Worm (Caenorhabditis elegans) whole organism, L4 larva: ENCODE data around the gene fipr-14.

ENCODE experiments used
- D1046.2 ChIP-seq: fragments of 200-800 bp; sonication (Bioruptor generic); IDR thresholded peaks from 2 replicates; pipeline ENCODE4 v1.3.6; 2022; ENCODE audit warnings: missing genetic modification characterization, missing compliant biosample characterization
- F10B5.3 ChIP-seq: sonication (generic microtip); optimal IDR thresholded peaks from 2 replicates; lab custom pipeline; 2016; ENCODE audit warnings: mild to moderate bottlenecking, missing genetic modification characterization, missing compliant biosample characterization
- F26F4.8 ChIP-seq: fragments of 200-800 bp; sonication (Bioruptor generic); conservative IDR thresholded peaks from 2 replicates; pipeline ENCODE4 v1.3.6; 2022; ENCODE audit warnings: missing genetic modification characterization, missing compliant biosample characterization
- F49E8.2 ChIP-seq: sonication (generic microtip); optimal IDR thresholded peaks from 2 replicates; lab custom pipeline; 2016; ENCODE audit warnings: missing compliant biosample characterization, mild to moderate bottlenecking, missing genetic modification characterization, borderline replicate concordance
- R02D3.7 ChIP-seq: fragments of 150-350 bp; sonication (generic microtip); optimal IDR thresholded peaks from 3 replicates; lab custom pipeline; 2014; ENCODE audit warnings: missing biosample characterization, missing genetic modification characterization
- T20F7.1 ChIP-seq: fragments of 200-800 bp; sonication (Bioruptor generic); optimal IDR thresholded peaks from 2 replicates; lab custom pipeline; 2018; ENCODE audit warnings: mild to moderate bottlenecking, missing genetic modification characterization, missing compliant biosample characterization
- Y5F2A.4 ChIP-seq: fragments of 200-800 bp; sonication (Bioruptor generic); optimal IDR thresholded peaks from 2 replicates; lab custom pipeline; 2018; ENCODE audit warnings: mild to moderate bottlenecking, missing genetic modification characterization, missing compliant biosample characterization
- ZK546.5 ChIP-seq, 2 experiments: sonication (generic microtip); optimal IDR thresholded peaks; 2 replicates each; lab custom pipeline; 2017; ENCODE audit warnings: missing biosample characterization in 2 of 2, missing genetic modification characterization in 2 of 2
- arid-1 ChIP-seq: fragments of 200-800 bp; sonication (Bioruptor generic); conservative IDR thresholded peaks from 2 replicates; pipeline ENCODE4 v1.3.6; 2022; ENCODE audit warnings: missing genetic modification reagents, missing genetic modification characterization, missing compliant biosample characterization
- attf-4 ChIP-seq: sonication (generic microtip); optimal IDR thresholded peaks from 3 replicates; lab custom pipeline; 2017; ENCODE audit warnings: missing biosample characterization, missing genetic modification characterization
- ces-1 ChIP-seq: fragments of 150-350 bp; sonication (generic microtip); optimal IDR thresholded peaks from 4 replicates; lab custom pipeline; 2014; ENCODE audit warnings: missing biosample characterization, missing genetic modification reagents, missing genetic modification characterization
- daf-12 ChIP-seq: fragments of 150-350 bp; optimal IDR thresholded peaks from 2 replicates; lab custom pipeline; 2014; ENCODE audit warnings: missing biosample characterization, missing genetic modification reagents, missing genetic modification characterization
- daf-16 ChIP-seq, 3 experiments: sonication (generic microtip); optimal IDR thresholded peaks; 2 replicates each; lab custom pipeline; 2016 to 2017; ENCODE audit warnings: missing genetic modification characterization in 3 of 3, missing genetic modification reagents in 3 of 3, mild to moderate bottlenecking in 2 of 3, missing compliant biosample characterization in 2 of 3, missing biosample characterization in 1 of 3, moderate library complexity in 1 of 3
- dmd-6 ChIP-seq: fragments of 200-800 bp; sonication (Bioruptor generic); IDR thresholded peaks from 2 replicates; pipeline ENCODE4 v1.3.6; 2022; ENCODE audit warnings: missing genetic modification reagents, missing genetic modification characterization, missing compliant biosample characterization
- dve-1 ChIP-seq: sonication (generic microtip); optimal IDR thresholded peaks from 2 replicates; lab custom pipeline; 2017; ENCODE audit warnings: antibody characterized with exemption, mild to moderate bottlenecking, missing genetic modification characterization, missing compliant biosample characterization; ENCODE audit not compliant: insufficient read depth
- egl-43 ChIP-seq: fragments of 200-800 bp; sonication (Bioruptor generic); IDR thresholded peaks from 2 replicates; pipeline ENCODE4 v1.3.6; 2022; ENCODE audit warnings: missing genetic modification reagents, missing genetic modification characterization, missing compliant biosample characterization
- hif-1 ChIP-seq, 2 experiments: sonication (generic microtip); optimal IDR thresholded peaks; 2 replicates each; lab custom pipeline; 2016 to 2017; ENCODE audit warnings: missing compliant biosample characterization in 2 of 2, missing genetic modification characterization in 2 of 2, missing genetic modification reagents in 2 of 2, missing genotype in 2 of 2, mild to moderate bottlenecking in 1 of 2
- hlh-11 ChIP-seq: fragments of 200-800 bp; sonication (Bioruptor generic); optimal IDR thresholded peaks from 2 replicates; lab custom pipeline; 2018; ENCODE audit warnings: mild to moderate bottlenecking, missing genetic modification characterization, missing compliant biosample characterization
- hlh-30 ChIP-seq: sonication (generic microtip); optimal IDR thresholded peaks from 2 replicates; lab custom pipeline; 2017; ENCODE audit warnings: antibody characterized with exemption, mild to moderate bottlenecking, missing genetic modification characterization, missing compliant biosample characterization; ENCODE audit not compliant: insufficient read depth
- lin-29 ChIP-seq: fragments of 200-800 bp; sonication (Bioruptor generic); IDR thresholded peaks from 2 replicates; pipeline ENCODE4 v1.3.6; 2022; ENCODE audit warnings: missing genetic modification reagents, missing genetic modification characterization, missing compliant biosample characterization
- lin-38 ChIP-seq: fragments of 200-800 bp; sonication (Bioruptor generic); IDR thresholded peaks from 2 replicates; pipeline ENCODE4 v1.3.6; 2022; ENCODE audit warnings: missing genetic modification reagents, missing genetic modification characterization, missing compliant biosample characterization
- lsy-2 ChIP-seq, 2 experiments: fragments of 150-350 bp in 1 of 2; sonication (generic microtip) in 1 of 2; optimal IDR thresholded peaks; 2 replicates each; lab custom pipeline; 2014 to 2017; ENCODE audit warnings: missing biosample characterization in 2 of 2, missing genetic modification characterization in 2 of 2
- madf-5 ChIP-seq, 2 experiments: fragments of 200-800 bp; sonication (Bioruptor generic); IDR thresholded peaks; 2 replicates each; pipeline ENCODE4 v1.3.6; 2022; ENCODE audit warnings: missing compliant biosample characterization in 2 of 2, missing genetic modification characterization in 2 of 2
- mdl-1 ChIP-seq, 2 experiments: fragments of 150-350 bp in 1 of 2; sonication (generic microtip) in 1 of 2; optimal IDR thresholded peaks; 2 replicates each; lab custom pipeline; 2014 to 2017; ENCODE audit warnings: missing biosample characterization in 2 of 2, missing genetic modification characterization in 2 of 2
- mep-1 ChIP-seq: fragments of 150-350 bp; sonication (generic microtip); optimal IDR thresholded peaks from 3 replicates; lab custom pipeline; 2014; ENCODE audit warnings: missing biosample characterization, missing genetic modification characterization
- mes-2 ChIP-seq: sonication (generic microtip); optimal IDR thresholded peaks from 2 replicates; lab custom pipeline; 2016; ENCODE audit warnings: missing genotype, mild to moderate bottlenecking, missing genetic modification characterization, missing compliant biosample characterization; ENCODE audit not compliant: poor library complexity, severe bottlenecking
- mxl-3 ChIP-seq: fragments of 200-800 bp; sonication (Bioruptor generic); optimal IDR thresholded peaks from 2 replicates; lab custom pipeline; 2018; ENCODE audit warnings: mild to moderate bottlenecking, missing genetic modification characterization, missing compliant biosample characterization
- nhr-25 ChIP-seq: sonication (generic microtip); optimal IDR thresholded peaks from 2 replicates; lab custom pipeline; 2017; ENCODE audit warnings: missing genetic modification characterization, mild to moderate bottlenecking, missing compliant biosample characterization, antibody characterized with exemption, moderate library complexity, borderline replicate concordance; ENCODE audit not compliant: insufficient read depth
- nhr-28 ChIP-seq: fragments of 150-350 bp; optimal IDR thresholded peaks from 2 replicates; lab custom pipeline; 2014; ENCODE audit warnings: missing biosample characterization, missing genetic modification characterization
- nhr-48 ChIP-seq: sonication (generic microtip); optimal IDR thresholded peaks from 2 replicates; lab custom pipeline; 2016; ENCODE audit warnings: mild to moderate bottlenecking, missing genetic modification characterization, missing compliant biosample characterization
- nhr-6 ChIP-seq: fragments of 150-350 bp; optimal IDR thresholded peaks from 2 replicates; lab custom pipeline; 2014; ENCODE audit warnings: missing biosample characterization, missing genetic modification characterization
- nhr-77 ChIP-seq: fragments of 150-350 bp; optimal IDR thresholded peaks from 2 replicates; lab custom pipeline; 2014; ENCODE audit warnings: missing biosample characterization, missing genetic modification characterization
- pqm-1 ChIP-seq: sonication (generic microtip); optimal IDR thresholded peaks from 2 replicates; lab custom pipeline; 2017; ENCODE audit warnings: missing biosample characterization, missing genetic modification characterization
- rbr-2 ChIP-seq: sonication (generic microtip); optimal IDR thresholded peaks from 2 replicates; lab custom pipeline; 2016; ENCODE audit warnings: missing genotype, missing genetic modification characterization, missing compliant biosample characterization
- set-16 ChIP-seq: fragments of 200-800 bp; sonication (Bioruptor generic); IDR thresholded peaks from 2 replicates; pipeline ENCODE4 v1.3.6; 2022; ENCODE audit warnings: missing genetic modification reagents, missing genetic modification characterization, missing compliant biosample characterization
- tag-97 ChIP-seq: fragments of 200-800 bp; sonication (Bioruptor generic); IDR thresholded peaks from 2 replicates; pipeline ENCODE4 v1.3.6; 2022; ENCODE audit warnings: missing genetic modification characterization, missing compliant biosample characterization
- zfp-3 ChIP-seq: fragments of 200-800 bp; sonication (Bioruptor generic); conservative IDR thresholded peaks from 2 replicates; pipeline ENCODE4 v1.3.6; 2022; ENCODE audit warnings: missing genetic modification reagents, missing genetic modification characterization, missing compliant biosample characterization
- zip-11 ChIP-seq: fragments of 200-800 bp; sonication (Bioruptor generic); IDR thresholded peaks from 2 replicates; pipeline ENCODE4 v1.3.6; 2022; ENCODE audit warnings: missing genetic modification characterization, missing compliant biosample characterization
- ztf-7 ChIP-seq: fragments of 150-350 bp; optimal IDR thresholded peaks from 2 replicates; lab custom pipeline; 2014; ENCODE audit warnings: missing biosample characterization, missing genetic modification characterization

The fipr-14 gene

DNA sequence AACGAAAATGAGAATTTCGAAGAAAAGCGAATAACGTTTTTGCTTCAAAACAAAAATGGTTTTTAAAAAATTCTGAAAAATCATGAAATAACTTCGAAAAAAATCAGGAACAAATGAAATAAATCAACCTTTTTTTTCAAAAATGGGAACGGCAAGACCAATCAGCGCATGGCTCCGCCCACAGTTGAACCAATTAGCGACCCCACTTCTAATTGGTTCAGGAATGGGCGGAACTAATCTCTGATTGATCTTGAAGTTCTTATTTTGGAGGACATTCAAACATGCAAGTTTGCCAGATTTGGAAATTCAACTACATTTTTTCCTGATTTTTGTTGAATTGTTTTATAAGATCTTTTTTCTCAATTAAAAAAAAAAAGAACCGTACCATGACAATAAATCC is 21.0 kb upstream of the fipr-14 start (continued):
- no peak for TF ChIP-seq zfp-3 (GFP tag; lab: Robert Waterston, UW)
- no peak for TF ChIP-seq arid-1 (GFP tag; lab: Robert Waterston, UW)

DNA sequence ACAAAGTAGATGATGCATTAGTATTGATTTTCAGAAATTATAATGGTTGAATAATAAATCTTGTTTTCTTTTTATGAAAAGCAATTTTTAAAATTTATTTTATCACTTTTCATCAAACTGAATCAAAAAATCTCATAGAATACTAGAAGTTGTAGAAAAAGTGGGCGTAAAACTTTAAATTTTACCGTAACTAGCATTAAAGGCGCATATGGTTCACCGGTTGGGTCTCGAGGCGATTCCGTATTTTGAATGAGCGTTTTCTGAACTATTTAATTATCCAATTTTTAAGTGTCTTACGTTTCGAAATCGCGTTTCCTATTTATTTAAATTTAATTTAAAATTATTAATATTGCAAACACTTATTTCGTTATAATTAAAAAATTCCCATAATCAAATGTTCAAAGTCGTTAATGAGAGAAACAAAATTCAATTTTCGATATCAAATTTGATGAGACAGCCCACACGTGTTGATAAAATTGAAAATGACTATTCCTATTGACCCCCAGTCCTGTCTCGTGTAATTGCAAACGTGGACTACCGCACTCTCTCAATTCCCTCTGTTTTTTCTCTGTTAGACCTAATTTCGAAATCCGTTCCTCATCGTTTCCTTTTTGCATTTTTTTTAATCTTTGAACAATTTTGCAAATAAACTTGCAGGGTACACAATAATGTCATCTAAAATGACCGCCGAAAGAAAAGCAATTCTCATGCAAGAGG is 18.5 kb upstream of the fipr-14 start, which contains the start of the genes T11G6.2 and hars-1:
Gene T11G6.2, minus strand, starts transcription at position 197 of the 717 bp plus-strand sequence.
Gene hars-1, plus strand, starts transcription at position 658 of the 717 bp plus-strand sequence.
- TF ChIP-seq lin-38 (peak; percentile 66), pqm-1 (tag; lab: Kevin White, UChicago) (peak; percentile 76), F49E8.2 (tag; lab: Kevin White, UChicago) (no peak), nhr-6 (peak; percentile 24), nhr-28 (tag; lab: Kevin White, UChicago) (peak; percentile 76), D1046.2 (GFP tag; lab: Robert Waterston, UW) (no peak), tag-97 (no peak), lin-29 (GFP tag; lab: Robert Waterston, UW) (no peak), F10B5.3 (tag; lab: Kevin White, UChicago) (no peak), daf-16 (GFP tag; optimal IDR thresholded peaks at IDR 0.05; lab: Kevin White, UChicago) (no peak), daf-16 (tag; optimal IDR thresholded peaks at IDR 0.05; lab: Kevin White, UChicago) (peak; percentile 84), nhr-77 (tag; lab: Kevin White, UChicago) (peak; percentile 74), mes-2 (peak; percentile 51), T20F7.1 (no peak), hlh-11 (tag; lab: Kevin White, UChicago) (peak; percentile 52), hif-1 (tag; optimal IDR thresholded peaks at IDR 0.05; lab: Kevin White, UChicago) (no peak), zip-11 (GFP tag; lab: Robert Waterston, UW) (no peak), lsy-2 (tag; optimal IDR thresholded peaks at IDR 0.05; lab: Kevin White, UChicago) (peak in 1 of 2 experiments; percentile 40), mep-1 (tag; lab: Kevin White, UChicago) (peak; percentile 34), dmd-6 (peak; percentile 71; the same call in 1 of the 2 replicates), madf-5 (GFP tag; IDR thresholded peaks at IDR 0.05; lab: Robert Waterston, UW) (no peak), rbr-2 (tag; lab: Kevin White, UChicago) (no peak), mxl-3 (GFP tag; lab: Kevin White, UChicago) (peak; percentile 98), mdl-1 (tag; optimal IDR thresholded peaks at IDR 0.05; lab: Kevin White, UChicago) (peak in 1 of 2 experiments; percentile 81), hlh-30 (tag; lab: Kevin White, UChicago) (peak; percentile 83), dve-1 (tag; lab: Kevin White, UChicago) (peak; percentile 36)

DNA sequence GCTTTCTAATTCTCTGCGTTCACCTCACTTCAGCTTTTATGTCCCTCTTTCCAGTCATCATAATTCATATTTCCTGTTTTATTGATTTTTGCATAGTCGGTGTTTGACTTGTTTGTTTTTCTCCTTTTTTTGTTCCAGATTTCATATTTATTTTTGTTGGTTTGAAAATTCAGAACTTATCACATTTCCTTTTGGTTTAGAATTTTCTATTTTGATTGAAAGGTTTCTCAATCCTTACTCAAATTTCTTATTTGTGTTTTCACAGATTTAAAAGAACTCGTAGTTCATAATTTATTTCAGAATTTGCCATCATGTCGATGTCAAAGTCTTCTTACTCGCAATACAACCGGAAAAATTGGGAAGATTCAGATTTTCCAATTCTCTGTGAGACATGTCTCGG is 15.8 kb upstream of the fipr-14 start, which contains the start of gene rbm-22:
Gene rbm-22, plus strand, starts transcription at position 301 of the 400 bp plus-strand sequence.
- TF ChIP-seq Y5F2A.4 (GFP tag; lab: Kevin White, UChicago) (no peak), nhr-48 (tag; lab: Kevin White, UChicago) (no peak), F26F4.8 (no peak), dmd-6 (no peak), attf-4 (tag; lab: Kevin White, UChicago) (no peak), ZK546.5 (tag; optimal IDR thresholded peaks at IDR 0.05; lab: Kevin White, UChicago) (no peak), daf-16 (GFP tag; optimal IDR thresholded peaks at IDR 0.05; lab: Kevin White, UChicago) (no peak), daf-16 (tag; optimal IDR thresholded peaks at IDR 0.05; lab: Kevin White, UChicago) (no peak), nhr-25 (tag; lab: Kevin White, UChicago) (no peak), egl-43 (GFP tag; lab: Robert Waterston, UW) (no peak), set-16 (GFP tag; lab: Robert Waterston, UW) (no peak), R02D3.7 (tag; lab: Kevin White, UChicago) (no peak), F49E8.2 (tag; lab: Kevin White, UChicago) (no peak), ces-1 (no peak), daf-12 (tag; lab: Kevin White, UChicago) (no peak), ztf-7 (no peak)
